Fruit fly (Drosophila melanogaster): ENCODE results near the gene b.

dm6 chr2L:13813156-13813555 is 7.9 kb upstream of the b start, which contains the start of gene CG16888:
- no peak for TF ChIP-seq Kr (GFP tag; optimal IDR thresholded peaks at IDR 0.05)
- TF ChIP-seq slp2 (GFP tag; optimal IDR thresholded peaks at IDR 0.05) = no peak
- no peak for TF ChIP-seq CG1832 (GFP tag; optimal IDR thresholded peaks at IDR 0.05)
- no peak for TF ChIP-seq NfI (GFP tag; optimal IDR thresholded peaks at IDR 0.05)
- no peak for TF ChIP-seq tap (tag; optimal IDR thresholded peaks at IDR 0.05)
- no peak for TF ChIP-seq NC2β (GFP tag; optimal IDR thresholded peaks at IDR 0.05)
- TF ChIP-seq Oli (tag; optimal IDR thresholded peaks at IDR 0.05) = no peak
- no peak for TF ChIP-seq lola (GFP tag; optimal IDR thresholded peaks at IDR 0.05)
- no peak for TF ChIP-seq insv (GFP tag; optimal IDR thresholded peaks at IDR 0.05)
- TF ChIP-seq ash1 (GFP tag; optimal IDR thresholded peaks at IDR 0.05) = no peak

Data from whole organism, embryonic.